Worm (Caenorhabditis elegans): ENCODE data around the gene srb-3.

DNA sequence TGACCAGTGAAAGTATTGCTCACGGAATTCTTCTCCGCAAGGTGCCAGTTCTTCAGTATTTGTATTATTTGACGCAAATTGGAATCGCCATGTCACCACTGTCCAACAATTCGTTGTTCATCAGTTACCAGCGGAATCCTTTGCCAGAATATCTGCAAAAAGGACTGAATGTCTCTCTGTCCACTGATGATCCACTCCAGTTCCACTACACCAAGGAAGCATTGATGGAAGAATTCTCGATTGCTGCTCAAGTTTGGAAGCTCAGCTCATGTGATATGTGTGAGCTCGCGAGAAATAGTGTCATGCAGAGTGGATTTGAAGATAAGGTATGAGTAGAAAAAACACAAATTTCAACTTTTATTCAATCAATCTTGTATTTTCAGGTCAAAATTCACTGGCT lies 42.5 kb upstream of the srb-3 start:
- TF ChIP-seq R02D3.7 (tag; optimal IDR thresholded peaks at IDR 0.05) (no peak), dmd-8 (GFP tag; IDR thresholded peaks at IDR 0.05) (no peak), ZK546.5 (tag; optimal IDR thresholded peaks at IDR 0.05) (no peak), pqm-1 (tag; optimal IDR thresholded peaks at IDR 0.05) (no peak), daf-12 (tag; optimal IDR thresholded peaks at IDR 0.05) (no peak), unc-130 (GFP tag; optimal IDR thresholded peaks at IDR 0.05) (no peak)

Measured in whole organism, L4 larva.